Worm (Caenorhabditis elegans): Measurements from ENCODE around the gene T05H10.4.

Gene T05H10.4

DNA sequence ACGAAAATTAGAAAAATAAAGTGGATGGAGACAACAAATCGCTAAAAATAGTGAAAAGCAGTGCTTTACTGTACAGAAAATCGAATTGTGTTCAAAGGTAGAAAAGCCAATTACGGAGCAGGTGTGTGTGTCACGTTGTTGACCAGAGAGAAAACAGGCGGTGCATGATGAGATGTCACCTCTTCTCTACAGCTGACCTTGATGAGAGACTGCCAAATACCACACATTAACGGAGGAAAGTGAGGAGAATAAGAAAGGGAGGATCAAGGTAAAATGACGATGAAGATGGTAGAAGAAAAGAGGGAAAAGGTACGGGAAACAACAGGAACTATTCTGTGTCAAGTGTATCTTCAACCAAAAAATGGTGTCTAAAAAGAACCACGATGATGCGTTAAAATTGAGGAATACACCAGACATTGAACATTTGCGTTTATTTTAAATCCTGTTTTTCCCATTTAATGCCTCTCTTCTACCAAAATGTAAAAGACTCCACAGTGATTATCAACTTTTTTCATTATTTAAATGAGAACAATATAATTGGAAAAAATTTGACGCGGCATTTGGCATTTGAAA, 46.3 kb downstream of the T05H10.4 start (continued):
- TF ChIP-seq zag-1 (tag; optimal IDR thresholded peaks at IDR 0.05) (no peak), unc-98 (GFP tag; IDR thresholded peaks at IDR 0.05) (no peak), elt-2 (tag; optimal IDR thresholded peaks at IDR 0.05) (no peak), nhr-19 (GFP tag; conservative IDR thresholded peaks at IDR 0.05) (no peak), ces-1 (GFP tag; optimal IDR thresholded peaks at IDR 0.05) (no peak), ztf-11 (tag; optimal IDR thresholded peaks at IDR 0.05) (no peak), nhr-11 (tag; optimal IDR thresholded peaks at IDR 0.05) (no peak), nhr-77 (tag; optimal IDR thresholded peaks at IDR 0.05) (no peak), C34B4.2 (tag; optimal IDR thresholded peaks at IDR 0.05) (no peak)

DNA sequence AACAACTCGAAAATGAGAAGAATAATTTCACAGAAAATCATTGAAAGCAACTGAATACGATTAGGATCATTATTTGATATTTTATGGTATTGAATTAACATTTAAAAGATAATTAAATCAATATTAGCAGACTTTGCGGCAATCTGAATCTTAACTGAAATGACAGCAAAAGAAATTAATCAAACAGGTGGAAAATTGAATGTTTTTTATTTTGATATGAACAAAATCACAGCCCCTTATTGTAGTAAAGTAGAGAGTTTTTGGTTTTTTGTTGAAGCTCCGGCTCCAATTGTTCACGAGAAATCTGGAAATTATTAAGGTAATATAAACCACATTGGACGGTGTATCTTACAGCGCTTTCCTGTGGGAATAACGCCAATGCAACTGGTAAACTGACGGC, 49.1 kb downstream of the T05H10.4 start, which contains the start of gene sre-2:
Gene sre-2, minus strand, starts transcription at position 101 of the 400 bp plus-strand sequence.
- TF ChIP-seq mdl-1 (tag; optimal IDR thresholded peaks at IDR 0.05) (no peak), sptf-1 (tag; optimal IDR thresholded peaks at IDR 0.05) (no peak), snu-23 (GFP tag; optimal IDR thresholded peaks at IDR 0.05) (no peak), nhr-76 (tag; optimal IDR thresholded peaks at IDR 0.05) (no peak), C16A3.4 (tag; optimal IDR thresholded peaks at IDR 0.05) (no peak), ces-1 (GFP tag; optimal IDR thresholded peaks at IDR 0.05) (no peak), ceh-88 (GFP tag; IDR thresholded peaks at IDR 0.05) (no peak), blmp-1 (tag; optimal IDR thresholded peaks at IDR 0.05) (no peak), nhr-20 (tag; optimal IDR thresholded peaks at IDR 0.05) (no peak), nhr-11 (tag; optimal IDR thresholded peaks at IDR 0.05) (no peak), elt-3 (tag; optimal IDR thresholded peaks at IDR 0.05) (no peak), ztf-11 (tag; optimal IDR thresholded peaks at IDR 0.05) (no peak), unc-98 (GFP tag; IDR thresholded peaks at IDR 0.05) (no peak), hlh-4 (tag; optimal IDR thresholded peaks at IDR 0.05) (no peak), tbx-2 (tag; optimal IDR thresholded peaks at IDR 0.05) (no peak), lin-39 (tag; optimal IDR thresholded peaks at IDR 0.05) (no peak), dpl-1 (GFP tag; optimal IDR thresholded peaks at IDR 0.05) (no peak), pax-3 (tag; optimal IDR thresholded peaks at IDR 0.05) (no peak), nhr-77 (tag; optimal IDR thresholded peaks at IDR 0.05) (no peak), irx-1 (tag; optimal IDR thresholded peaks at IDR 0.05) (no peak)

Data from whole organism, L1 larva.